Fruit fly (Drosophila melanogaster) whole organism, adult: ENCODE results near the gene CG3436.

Experiments
- CG11617 ChIP-seq: fragments of 200-800 bp; sonication (Bioruptor generic); optimal IDR thresholded peaks from 2 replicates; lab custom pipeline; 2017; ENCODE audit warnings: mild to moderate bottlenecking, missing biosample characterization, missing genetic modification reagents, missing genetic modification characterization
- CG12768 ChIP-seq: fragments of 200-800 bp; sonication (Bioruptor generic); optimal IDR thresholded peaks from 2 replicates; lab custom pipeline; 2017; ENCODE audit warnings: missing biosample characterization, missing genetic modification characterization, mild to moderate bottlenecking, moderate library complexity, missing genetic modification reagents
- CG14711 ChIP-seq: fragments of 200-800 bp; sonication (Bioruptor generic); optimal IDR thresholded peaks from 2 replicates; lab custom pipeline; 2018; ENCODE audit warnings: missing biosample characterization, mild to moderate bottlenecking, missing genetic modification characterization, moderate library complexity
- CG1620 ChIP-seq: fragments of 200-800 bp; sonication (Bioruptor generic); optimal IDR thresholded peaks from 2 replicates; lab custom pipeline; 2016; ENCODE audit warnings: missing biosample characterization, missing genetic modification characterization
- CG33017 ChIP-seq: fragments of 200-800 bp; sonication (Bioruptor generic); optimal IDR thresholded peaks from 2 replicates; lab custom pipeline; 2018; ENCODE audit warnings: missing biosample characterization, mild to moderate bottlenecking, missing genetic modification characterization, moderate library complexity
- CG5204 ChIP-seq: fragments of 200-800 bp; sonication (Bioruptor generic); optimal IDR thresholded peaks from 2 replicates; lab custom pipeline; 2016; ENCODE audit warnings: missing biosample characterization, missing genetic modification characterization
- CG7045 ChIP-seq: fragments of 200-800 bp; sonication (Bioruptor generic); optimal IDR thresholded peaks from 2 replicates; lab custom pipeline; 2017; ENCODE audit warnings: missing biosample characterization, mild to moderate bottlenecking, missing genetic modification characterization
- CG7101 ChIP-seq: fragments of 200-800 bp; sonication (Bioruptor generic); optimal IDR thresholded peaks from 2 replicates; lab custom pipeline; 2018; ENCODE audit warnings: missing biosample characterization, mild to moderate bottlenecking, missing genetic modification characterization, moderate library complexity
- Clk ChIP-seq: fragments of 200-800 bp; sonication (Bioruptor generic); optimal IDR thresholded peaks from 2 replicates; lab custom pipeline; 2017; ENCODE audit warnings: missing biosample characterization, missing genetic modification characterization
- Crg-1 ChIP-seq: fragments of 200-800 bp; sonication (Bioruptor generic); optimal IDR thresholded peaks from 2 replicates; lab custom pipeline; 2016; ENCODE audit warnings: missing biosample characterization, missing genetic modification characterization
- Hr96 ChIP-seq: fragments of 200-800 bp; sonication (Bioruptor generic); optimal IDR thresholded peaks from 2 replicates; lab custom pipeline; 2016; ENCODE audit warnings: missing biosample characterization, missing genetic modification characterization
- Mnt ChIP-seq: fragments of 200-800 bp; sonication (Bioruptor generic); optimal IDR thresholded peaks from 2 replicates; lab custom pipeline; 2016; ENCODE audit warnings: missing biosample characterization, mild to moderate bottlenecking, missing genetic modification characterization
- cic ChIP-seq: fragments of 200-800 bp; sonication (Bioruptor generic); optimal IDR thresholded peaks from 2 replicates; lab custom pipeline; 2017; ENCODE audit warnings: missing biosample characterization, mild to moderate bottlenecking, missing genetic modification characterization, moderate library complexity
- cnc ChIP-seq, 2 experiments: fragments of >200 bp; optimal IDR thresholded peaks; 2 replicates each; lab custom pipeline; 2017
- kay ChIP-seq: fragments of 200-800 bp; sonication (Bioruptor generic); peaks from one replicate; lab custom pipeline; 2016; ENCODE audit warnings: missing biosample characterization, missing genetic modification characterization, borderline replicate concordance
- ovo ChIP-seq: fragments of 200-800 bp; sonication (Bioruptor generic); optimal IDR thresholded peaks from 2 replicates; lab custom pipeline; 2016; ENCODE audit warnings: missing biosample characterization, missing genetic modification characterization
- pad ChIP-seq: fragments of 200-800 bp; sonication (Bioruptor generic); optimal IDR thresholded peaks from 3 replicates; lab custom pipeline; 2017; ENCODE audit warnings: missing biosample characterization, missing genetic modification characterization, mild to moderate bottlenecking, moderate library complexity, missing genetic modification reagents
- toe ChIP-seq: fragments of 200-800 bp; sonication (Bioruptor generic); optimal IDR thresholded peaks from 2 replicates; lab custom pipeline; 2016; ENCODE audit warnings: missing biosample characterization, missing genetic modification characterization

The CG3436 gene

dm6 chr2L:134563-135382, 21.1 kb upstream of the CG3436 start:
- no peak for TF ChIP-seq CG14711 (tag; lab: Kevin White, UChicago)
- TF ChIP-seq CG1620 (GFP tag; lab: Kevin White, UChicago) = peak; percentile 16
- TF ChIP-seq CG11617 (GFP tag; lab: Kevin White, UChicago) = peak; percentile 21
- TF ChIP-seq CG12768 = peak; percentile 13
- peak; percentile 5 for TF ChIP-seq toe (GFP tag; lab: Kevin White, UChicago)
- peak; percentile 21 for TF ChIP-seq Mnt (GFP tag; lab: Kevin White, UChicago)
- TF ChIP-seq Clk (GFP tag; lab: Kevin White, UChicago) = no peak
- peak; percentile 18 for TF ChIP-seq CG7101 (tag; lab: Kevin White, UChicago)
- TF ChIP-seq cic = peak; percentile 31
- TF ChIP-seq Hr96 (GFP tag; lab: Kevin White, UChicago) = no peak
- peak; percentile 29 for TF ChIP-seq Crg-1 (GFP tag; lab: Kevin White, UChicago)
- TF ChIP-seq kay (GFP tag; lab: Kevin White, UChicago) = peak; percentile 94

DNA sequence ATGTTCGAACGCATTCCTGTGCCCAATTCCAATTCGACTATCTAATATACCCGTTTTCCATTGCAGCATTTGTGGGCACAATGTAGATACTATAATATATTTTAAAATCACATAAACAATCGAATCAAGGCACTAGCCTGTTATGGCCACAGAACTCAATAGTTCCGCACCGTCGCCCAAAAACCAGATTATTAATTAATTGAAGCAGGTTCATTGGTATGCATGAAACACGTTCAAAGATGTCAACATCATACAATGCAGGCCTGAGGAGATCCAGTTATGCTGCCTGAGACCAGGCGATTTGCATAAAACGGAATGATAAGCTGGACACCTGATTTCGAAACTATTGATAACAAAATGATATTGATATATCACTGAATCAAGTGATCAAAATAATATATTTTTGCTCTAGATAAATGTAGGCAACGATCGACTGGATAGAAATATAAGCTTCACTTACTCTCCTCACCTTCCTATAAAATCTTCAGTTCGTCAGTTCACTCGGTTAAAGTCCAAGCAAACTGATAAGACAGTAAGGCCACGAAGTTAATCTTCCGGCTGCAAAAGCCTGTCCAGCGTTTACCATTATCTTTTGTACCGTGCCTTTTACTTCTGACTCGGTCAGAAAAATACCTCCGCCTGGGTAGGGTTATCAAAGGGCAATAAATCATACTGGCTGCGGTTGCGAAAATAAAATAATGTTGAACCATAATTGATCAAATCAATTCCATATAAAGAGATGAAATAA, 20.3 kb upstream of the CG3436 start:
- TF ChIP-seq CG11617 (GFP tag; lab: Kevin White, UChicago) (no peak), kay (GFP tag; lab: Kevin White, UChicago) (peak; percentile 30), Mnt (GFP tag; lab: Kevin White, UChicago) (no peak), Crg-1 (GFP tag; lab: Kevin White, UChicago) (no peak), CG7101 (tag; lab: Kevin White, UChicago) (no peak), CG5204 (GFP tag; lab: Kevin White, UChicago) (no peak), CG14711 (tag; lab: Kevin White, UChicago) (no peak)

dm6 chr2L:136131-136426, 19.8 kb upstream of the CG3436 start:
- TF ChIP-seq Hr96 (GFP tag; lab: Kevin White, UChicago) (no peak), CG7045 (GFP tag; lab: Kevin White, UChicago) (no peak), cnc (optimal IDR thresholded peaks at IDR 0.05; lab: Kevin White, UChicago) (no peak), Mnt (GFP tag; lab: Kevin White, UChicago) (no peak), cic (no peak), kay (GFP tag; lab: Kevin White, UChicago) (no peak), ovo (GFP tag; lab: Kevin White, UChicago) (no peak), CG11617 (GFP tag; lab: Kevin White, UChicago) (no peak)

- TF ChIP-seq cnc (optimal IDR thresholded peaks at IDR 0.05; lab: Kevin White, UChicago) = no peak
- peak; percentile 11 for TF ChIP-seq CG12768
- TF ChIP-seq CG11617 (GFP tag; lab: Kevin White, UChicago) = no peak
- peak; percentile 84 for TF ChIP-seq kay (GFP tag; lab: Kevin White, UChicago)
- no peak for TF ChIP-seq toe (GFP tag; lab: Kevin White, UChicago)
- peak; percentile 53 for TF ChIP-seq cic
- no peak for TF ChIP-seq Mnt (GFP tag; lab: Kevin White, UChicago)
These were observed 18.8 kb upstream of the CG3436 start for dm6 chr2L:136747-137709.

DNA sequence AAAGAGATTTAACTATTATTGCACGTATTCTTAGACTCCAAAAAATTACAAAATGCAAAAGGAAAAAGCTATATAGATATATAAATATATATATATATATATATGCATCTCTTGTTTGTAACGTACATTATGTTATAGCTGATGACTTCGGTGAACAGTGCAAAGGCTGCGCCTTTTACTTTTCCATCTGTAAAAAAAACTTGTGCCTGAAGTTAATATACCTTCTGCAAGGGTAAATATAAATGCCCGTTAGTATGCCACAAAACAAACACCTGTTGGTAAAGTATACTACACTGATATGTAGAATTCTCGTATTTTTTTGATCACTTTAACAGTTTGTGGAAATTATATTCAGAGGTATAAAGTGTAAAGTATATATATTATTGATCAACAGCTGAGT, 17.8 kb upstream of the CG3436 start:
- TF ChIP-seq ovo (GFP tag; lab: Kevin White, UChicago) = no peak
- TF ChIP-seq CG1620 (GFP tag; lab: Kevin White, UChicago) = no peak

dm6 chr2L:139610-140009, 16.2 kb upstream of the CG3436 start:
- TF ChIP-seq CG12768 (peak; percentile 27), CG5204 (GFP tag; lab: Kevin White, UChicago) (no peak), CG14711 (tag; lab: Kevin White, UChicago) (no peak), cic (peak; percentile 37)

- TF ChIP-seq CG7101 (tag; lab: Kevin White, UChicago) (no peak), CG33017 (tag; lab: Kevin White, UChicago) (no peak), CG11617 (GFP tag; lab: Kevin White, UChicago) (no peak), Mnt (GFP tag; lab: Kevin White, UChicago) (peak; percentile 26), pad (GFP tag; lab: Kevin White, UChicago) (no peak), cnc (optimal IDR thresholded peaks at IDR 0.05; lab: Kevin White, UChicago) (peak in 1 of 2 experiments; percentile 68), CG5204 (GFP tag; lab: Kevin White, UChicago) (no peak), kay (GFP tag; lab: Kevin White, UChicago) (peak; percentile 1)
These were observed 15.0 kb upstream of the CG3436 start, which contains the start of the genes CG31975 and ovm for dm6 chr2L:140849-141248. Gene CG31975, minus strand, starts transcription at chr2L:140992. Gene ovm, minus strand, starts transcription at chr2L:140992.
